Fruit fly (Drosophila melanogaster): ENCODE measurements around the gene CG17672.

The CG17672 gene

DNA sequence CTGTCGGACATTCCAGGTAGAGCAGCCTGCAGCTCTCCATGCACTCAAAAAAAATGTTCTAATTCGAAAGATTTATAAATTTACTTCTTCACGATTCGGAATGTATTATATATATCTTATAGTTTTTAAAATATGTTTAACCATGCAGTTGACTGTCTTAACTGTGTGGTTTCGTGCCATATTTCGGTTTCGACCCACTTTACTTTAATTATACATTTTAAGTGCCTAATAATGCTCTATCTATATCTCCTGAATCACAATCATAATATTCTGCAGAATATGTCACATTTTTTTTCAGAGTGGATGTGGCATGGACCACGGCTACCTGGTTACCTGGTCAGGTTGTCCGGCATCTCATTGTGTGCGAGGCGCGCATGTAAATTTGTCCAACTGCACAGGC is 20.9 kb downstream of the CG17672 start (continued):
- TF ChIP-seq esn (GFP tag; optimal IDR thresholded peaks at IDR 0.05) (peak; percentile 38), Ets96B (tag; optimal IDR thresholded peaks at IDR 0.05) (peak; percentile 38), Ets21C (GFP tag; optimal IDR thresholded peaks at IDR 0.05) (no peak), CG32006 (GFP tag; optimal IDR thresholded peaks at IDR 0.05) (peak; percentile 66), Hr39 (GFP tag; optimal IDR thresholded peaks at IDR 0.05) (no peak), CG7368 (GFP tag; optimal IDR thresholded peaks at IDR 0.05) (no peak), Met (GFP tag; optimal IDR thresholded peaks at IDR 0.05) (peak; percentile 27), CG11902 (GFP tag; optimal IDR thresholded peaks at IDR 0.05) (no peak), CG6854 (GFP tag; optimal IDR thresholded peaks at IDR 0.05) (no peak), Gug (GFP tag; IDR thresholded peaks at IDR 0.05) (no peak), CG6163 (GFP tag; IDR thresholded peaks at IDR 0.05) (no peak), Eip78C (GFP tag) (peak; percentile 86), Sox14 (GFP tag; optimal IDR thresholded peaks at IDR 0.05) (no peak)

DNA sequence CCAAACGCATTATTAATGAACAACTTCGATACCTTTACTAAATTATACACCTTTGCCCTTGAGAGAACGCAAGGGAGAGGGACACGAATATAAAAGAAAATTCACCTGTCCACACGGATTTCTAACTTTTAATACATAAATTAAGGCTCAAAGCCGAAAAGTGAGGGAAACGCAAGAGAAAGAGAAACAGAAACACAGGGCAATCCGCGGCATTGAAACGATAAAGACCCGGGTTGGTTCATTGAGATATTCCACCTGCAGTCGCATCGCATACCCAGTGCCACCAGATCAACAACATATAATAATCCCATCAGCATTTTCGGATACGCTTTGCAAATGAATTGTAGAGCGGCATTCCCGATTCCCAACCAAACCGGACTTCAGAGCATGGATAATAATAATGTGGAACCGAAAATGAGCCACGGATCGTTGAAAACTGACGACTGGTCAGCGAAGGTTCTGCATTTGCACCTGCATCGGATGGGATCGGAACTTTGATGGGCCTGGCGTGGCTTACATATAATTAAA is 22.0 kb downstream of the CG17672 start:
- peak; percentile 31 for TF ChIP-seq Eip78C (GFP tag)
- no peak for TF ChIP-seq Sox14 (GFP tag; optimal IDR thresholded peaks at IDR 0.05)

DNA sequence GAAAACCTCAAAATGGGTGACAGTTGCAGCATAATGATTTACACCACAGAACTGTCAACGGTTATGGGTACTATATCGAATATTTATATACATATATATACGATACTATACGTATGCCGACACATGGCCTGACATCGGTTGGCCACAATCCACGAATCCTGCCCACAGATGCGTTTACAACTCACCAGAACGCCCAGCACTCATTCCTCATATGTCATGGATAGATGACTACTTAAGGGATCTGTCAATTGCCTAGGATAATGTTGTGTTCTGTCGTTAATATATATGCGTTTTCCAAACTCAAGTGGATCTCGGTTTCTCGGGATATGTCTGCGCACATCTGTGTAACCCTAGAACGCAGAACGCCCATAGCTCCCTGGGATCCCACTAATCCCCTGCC is 29.7 kb downstream of the CG17672 start:
- no peak for TF ChIP-seq CG8319 (GFP tag; optimal IDR thresholded peaks at IDR 0.05)
- no peak for TF ChIP-seq dac (GFP tag; optimal IDR thresholded peaks at IDR 0.05)
- TF ChIP-seq Eip75B (GFP tag; optimal IDR thresholded peaks at IDR 0.05): no peak
- no peak for TF ChIP-seq Hr39 (GFP tag; optimal IDR thresholded peaks at IDR 0.05)
- TF ChIP-seq Ets21C (GFP tag; optimal IDR thresholded peaks at IDR 0.05): no peak
- TF ChIP-seq Eip93F (GFP tag; optimal IDR thresholded peaks at IDR 0.05): no peak
- no peak for TF ChIP-seq Blimp-1 (GFP tag; optimal IDR thresholded peaks at IDR 0.05)
- no peak for TF ChIP-seq CG7368 (GFP tag; optimal IDR thresholded peaks at IDR 0.05)
- TF ChIP-seq CG8119 (GFP tag; IDR thresholded peaks at IDR 0.05): no peak

DNA sequence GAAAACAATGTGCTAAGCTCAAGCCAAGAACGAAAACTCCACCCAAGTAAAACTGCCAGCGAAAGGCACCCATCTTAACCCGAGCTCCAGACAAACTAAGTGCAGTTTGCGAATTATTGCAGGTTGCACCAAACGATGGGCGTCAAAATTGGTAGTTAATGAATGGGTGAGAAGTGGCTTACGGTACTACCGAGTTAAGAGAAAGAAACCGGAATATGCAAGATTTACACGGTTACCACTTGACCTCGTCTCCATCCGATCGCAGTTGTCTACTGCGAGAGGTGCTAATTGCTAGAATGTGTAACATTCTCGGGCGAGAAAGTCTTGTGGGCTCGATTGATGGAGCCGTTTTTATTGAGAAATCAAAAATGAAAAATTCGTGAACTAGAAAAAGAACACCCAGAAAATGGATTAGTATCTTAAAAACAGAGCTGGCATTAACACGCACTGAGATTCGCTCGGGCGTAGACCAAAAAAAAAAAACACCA is 32.6 kb downstream of the CG17672 start, which contains the start of the genes CG14115 and CG34428:
CG14115 (minus strand) TSS at position 101 of the 488 bp plus-strand sequence.
CG34428 (plus strand) TSS at position 438 of the 488 bp plus-strand sequence.
- no peak for TF ChIP-seq salr (GFP tag; optimal IDR thresholded peaks at IDR 0.05)
- TF ChIP-seq CG10631 (GFP tag; optimal IDR thresholded peaks at IDR 0.05): no peak
- no peak for TF ChIP-seq spab (GFP tag; optimal IDR thresholded peaks at IDR 0.05)

DNA sequence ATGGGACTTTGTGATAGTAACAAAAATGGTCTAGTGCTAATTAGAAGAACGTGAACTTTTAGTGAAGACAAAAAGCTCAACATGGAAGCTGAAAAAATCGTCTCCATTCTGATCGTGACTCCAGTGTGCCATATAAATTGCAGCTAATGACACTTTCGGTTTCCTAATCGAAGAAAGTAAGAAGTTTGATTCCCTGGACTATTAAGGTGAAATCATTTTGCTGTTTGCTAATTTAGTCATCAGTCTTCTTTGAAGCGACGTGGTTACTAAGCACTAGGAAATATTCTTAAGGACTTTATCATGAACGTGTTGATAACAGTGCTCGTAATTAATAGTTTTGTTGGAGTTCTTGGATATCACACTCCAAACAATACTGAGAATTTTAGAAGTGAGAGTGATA is 34.0 kb downstream of the CG17672 start, which contains the start of gene CG34429:
CG34429 (plus strand) TSS at position 301 of the 400 bp plus-strand sequence.
- TF ChIP-seq net (GFP tag; optimal IDR thresholded peaks at IDR 0.05): no peak
- TF ChIP-seq svp (GFP tag): no peak
- no peak for TF ChIP-seq Lpt (GFP tag; optimal IDR thresholded peaks at IDR 0.05)
- TF ChIP-seq CG6854 (GFP tag; optimal IDR thresholded peaks at IDR 0.05): no peak
- TF ChIP-seq CG32006 (GFP tag; optimal IDR thresholded peaks at IDR 0.05): no peak
- TF ChIP-seq CG11294 (GFP tag; IDR thresholded peaks at IDR 0.05): no peak
- no peak for TF ChIP-seq Hr38 (GFP tag; optimal IDR thresholded peaks at IDR 0.05)
- TF ChIP-seq CG16779 (tag; optimal IDR thresholded peaks at IDR 0.05): no peak
- no peak for TF ChIP-seq CG9139 (GFP tag; optimal IDR thresholded peaks at IDR 0.05)
- TF ChIP-seq fkh (GFP tag; optimal IDR thresholded peaks at IDR 0.05): no peak
- TF ChIP-seq Sox102F (GFP tag; optimal IDR thresholded peaks at IDR 0.05): no peak
- no peak for TF ChIP-seq CG7368 (GFP tag; optimal IDR thresholded peaks at IDR 0.05)
- TF ChIP-seq Eip78C (GFP tag): no peak
- TF ChIP-seq salr (GFP tag; optimal IDR thresholded peaks at IDR 0.05): no peak
- TF ChIP-seq CG10669 (GFP tag; optimal IDR thresholded peaks at IDR 0.05): no peak
- no peak for TF ChIP-seq acj6 (GFP tag; optimal IDR thresholded peaks at IDR 0.05)
